Fruit fly (Drosophila melanogaster) whole organism, adult: Measurements from ENCODE around the gene santa-maria.
A peak's percentile ranks its signal among the peaks of the same experiment; 100 is the strongest.

Source experiments
- CG11617 ChIP-seq: fragments of 200-800 bp; sonication (Bioruptor generic); optimal IDR thresholded peaks from 2 replicates; lab custom pipeline; 2017; ENCODE audit warnings: mild to moderate bottlenecking, missing biosample characterization, missing genetic modification reagents, missing genetic modification characterization
- CG12768 ChIP-seq: fragments of 200-800 bp; sonication (Bioruptor generic); optimal IDR thresholded peaks from 2 replicates; lab custom pipeline; 2017; ENCODE audit warnings: missing biosample characterization, missing genetic modification characterization, mild to moderate bottlenecking, moderate library complexity, missing genetic modification reagents
- CG14711 ChIP-seq: fragments of 200-800 bp; sonication (Bioruptor generic); optimal IDR thresholded peaks from 2 replicates; lab custom pipeline; 2018; ENCODE audit warnings: missing biosample characterization, mild to moderate bottlenecking, missing genetic modification characterization, moderate library complexity
- CG1620 ChIP-seq: fragments of 200-800 bp; sonication (Bioruptor generic); optimal IDR thresholded peaks from 2 replicates; lab custom pipeline; 2016; ENCODE audit warnings: missing biosample characterization, missing genetic modification characterization
- CG33017 ChIP-seq: fragments of 200-800 bp; sonication (Bioruptor generic); optimal IDR thresholded peaks from 2 replicates; lab custom pipeline; 2018; ENCODE audit warnings: missing biosample characterization, mild to moderate bottlenecking, missing genetic modification characterization, moderate library complexity
- CG5204 ChIP-seq: fragments of 200-800 bp; sonication (Bioruptor generic); optimal IDR thresholded peaks from 2 replicates; lab custom pipeline; 2016; ENCODE audit warnings: missing biosample characterization, missing genetic modification characterization
- CG7045 ChIP-seq: fragments of 200-800 bp; sonication (Bioruptor generic); optimal IDR thresholded peaks from 2 replicates; lab custom pipeline; 2017; ENCODE audit warnings: missing biosample characterization, mild to moderate bottlenecking, missing genetic modification characterization
- CG7101 ChIP-seq: fragments of 200-800 bp; sonication (Bioruptor generic); optimal IDR thresholded peaks from 2 replicates; lab custom pipeline; 2018; ENCODE audit warnings: missing biosample characterization, mild to moderate bottlenecking, missing genetic modification characterization, moderate library complexity
- Clk ChIP-seq: fragments of 200-800 bp; sonication (Bioruptor generic); optimal IDR thresholded peaks from 2 replicates; lab custom pipeline; 2017; ENCODE audit warnings: missing biosample characterization, missing genetic modification characterization
- Crg-1 ChIP-seq: fragments of 200-800 bp; sonication (Bioruptor generic); optimal IDR thresholded peaks from 2 replicates; lab custom pipeline; 2016; ENCODE audit warnings: missing biosample characterization, missing genetic modification characterization
- Hr96 ChIP-seq: fragments of 200-800 bp; sonication (Bioruptor generic); optimal IDR thresholded peaks from 2 replicates; lab custom pipeline; 2016; ENCODE audit warnings: missing biosample characterization, missing genetic modification characterization
- Mnt ChIP-seq: fragments of 200-800 bp; sonication (Bioruptor generic); optimal IDR thresholded peaks from 2 replicates; lab custom pipeline; 2016; ENCODE audit warnings: missing biosample characterization, mild to moderate bottlenecking, missing genetic modification characterization
- bab1 ChIP-seq: fragments of 200-800 bp; sonication (Bioruptor generic); optimal IDR thresholded peaks from 3 replicates; lab custom pipeline; 2019; ENCODE audit warnings: missing biosample characterization, mild to moderate bottlenecking, missing genetic modification characterization, moderate library complexity
- cic ChIP-seq: fragments of 200-800 bp; sonication (Bioruptor generic); optimal IDR thresholded peaks from 2 replicates; lab custom pipeline; 2017; ENCODE audit warnings: missing biosample characterization, mild to moderate bottlenecking, missing genetic modification characterization, moderate library complexity
- cnc ChIP-seq, 2 experiments: fragments of >200 bp; optimal IDR thresholded peaks; 2 replicates each; lab custom pipeline; 2017
- kay ChIP-seq: fragments of 200-800 bp; sonication (Bioruptor generic); peaks from one replicate; lab custom pipeline; 2016; ENCODE audit warnings: missing biosample characterization, missing genetic modification characterization, borderline replicate concordance
- ovo ChIP-seq: fragments of 200-800 bp; sonication (Bioruptor generic); optimal IDR thresholded peaks from 2 replicates; lab custom pipeline; 2016; ENCODE audit warnings: missing biosample characterization, missing genetic modification characterization
- pad ChIP-seq: fragments of 200-800 bp; sonication (Bioruptor generic); optimal IDR thresholded peaks from 3 replicates; lab custom pipeline; 2017; ENCODE audit warnings: missing biosample characterization, missing genetic modification characterization, mild to moderate bottlenecking, moderate library complexity, missing genetic modification reagents
- tj ChIP-seq: fragments of 200-800 bp; sonication (Bioruptor generic); optimal IDR thresholded peaks from 3 replicates; lab custom pipeline; 2017; ENCODE audit warnings: missing biosample characterization, mild to moderate bottlenecking, missing genetic modification characterization, moderate library complexity
- toe ChIP-seq: fragments of 200-800 bp; sonication (Bioruptor generic); optimal IDR thresholded peaks from 2 replicates; lab custom pipeline; 2016; ENCODE audit warnings: missing biosample characterization, missing genetic modification characterization

Gene santa-maria

DNA sequence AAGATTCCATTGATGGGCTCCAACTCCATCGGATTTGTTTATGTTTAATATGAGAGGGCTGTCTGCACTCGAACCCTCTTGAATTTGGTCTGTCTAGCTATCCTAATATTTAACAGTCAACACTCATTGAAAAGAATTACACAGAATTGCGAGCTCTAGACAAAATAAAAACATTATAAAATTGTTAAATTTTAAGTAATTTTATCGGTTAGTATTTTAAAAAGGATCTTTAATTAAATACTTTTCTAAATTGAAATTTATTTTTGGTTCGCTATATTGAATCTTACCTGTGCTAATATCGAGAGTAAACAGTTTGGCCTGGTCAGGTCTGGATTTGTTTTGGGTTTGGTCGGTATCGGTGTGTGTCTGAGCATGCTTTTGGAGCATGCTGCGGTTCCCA is 49.4 kb downstream of the santa-maria start:
- TF ChIP-seq kay (GFP tag; lab: Kevin White, UChicago) (no peak), tj (GFP tag; lab: Kevin White, UChicago) (no peak), CG33017 (no peak), CG7101 (tag; lab: Kevin White, UChicago) (no peak), toe (GFP tag; lab: Kevin White, UChicago) (no peak), cic (GFP tag; lab: Kevin White, UChicago) (no peak)

- no peak for TF ChIP-seq Clk (GFP tag; lab: Kevin White, UChicago)
- TF ChIP-seq kay (GFP tag; lab: Kevin White, UChicago) = peak; percentile 84
Measured at dm6 chr2L:7401025-7401424, 50.0 kb downstream of the santa-maria start, which contains the start of gene CG5171. Gene CG5171 (plus strand): TSS chr2L:7401335.

dm6 chr2L:7398528-7398927 is 52.5 kb downstream of the santa-maria start, which contains the start of gene CG5160:
Gene CG5160 (minus strand): TSS chr2L:7398750.
- TF ChIP-seq CG7101 (tag; lab: Kevin White, UChicago) (no peak), toe (GFP tag; lab: Kevin White, UChicago) (no peak), pad (no peak), Mnt (no peak), kay (GFP tag; lab: Kevin White, UChicago) (no peak), Clk (GFP tag; lab: Kevin White, UChicago) (no peak), tj (GFP tag; lab: Kevin White, UChicago) (no peak), CG33017 (no peak), CG1620 (GFP tag; lab: Kevin White, UChicago) (no peak), CG12768 (GFP tag; lab: Kevin White, UChicago) (no peak), cic (GFP tag; lab: Kevin White, UChicago) (no peak), CG5204 (GFP tag; lab: Kevin White, UChicago) (no peak), CG7045 (GFP tag; lab: Kevin White, UChicago) (no peak), Crg-1 (GFP tag; lab: Kevin White, UChicago) (no peak), Hr96 (no peak), CG14711 (tag; lab: Kevin White, UChicago) (no peak)

- TF ChIP-seq ovo (GFP tag; lab: Kevin White, UChicago) (no peak), CG11617 (GFP tag; lab: Kevin White, UChicago) (no peak), CG5204 (GFP tag; lab: Kevin White, UChicago) (no peak), CG7101 (tag; lab: Kevin White, UChicago) (no peak), bab1 (GFP tag; lab: Kevin White, UChicago) (no peak), CG1620 (GFP tag; lab: Kevin White, UChicago) (no peak), cnc (optimal IDR thresholded peaks at IDR 0.05; lab: Kevin White, UChicago) (no peak), cic (GFP tag; lab: Kevin White, UChicago) (no peak), CG7045 (GFP tag; lab: Kevin White, UChicago) (no peak), Mnt (no peak), tj (GFP tag; lab: Kevin White, UChicago) (no peak), toe (GFP tag; lab: Kevin White, UChicago) (no peak), kay (GFP tag; lab: Kevin White, UChicago) (no peak), Clk (GFP tag; lab: Kevin White, UChicago) (no peak), CG12768 (GFP tag; lab: Kevin White, UChicago) (no peak), pad (no peak), CG33017 (no peak), CG14711 (tag; lab: Kevin White, UChicago) (no peak), Crg-1 (GFP tag; lab: Kevin White, UChicago) (no peak)
Measured at dm6 chr2L:7397746-7398145, 53.3 kb downstream of the santa-maria start.

- TF ChIP-seq Hr96 = no peak
- TF ChIP-seq cic (GFP tag; lab: Kevin White, UChicago) = no peak
- TF ChIP-seq CG33017 = no peak
- TF ChIP-seq Clk (GFP tag; lab: Kevin White, UChicago) = no peak
- TF ChIP-seq CG12768 (GFP tag; lab: Kevin White, UChicago) = no peak
- no peak for TF ChIP-seq CG7101 (tag; lab: Kevin White, UChicago)
- no peak for TF ChIP-seq CG5204 (GFP tag; lab: Kevin White, UChicago)
- TF ChIP-seq CG1620 (GFP tag; lab: Kevin White, UChicago) = no peak
- no peak for TF ChIP-seq CG14711 (tag; lab: Kevin White, UChicago)
Measured at dm6 chr2L:7396962-7397361, 54.1 kb downstream of the santa-maria start.

dm6 chr2L:7395813-7396212 is 55.2 kb downstream of the santa-maria start:
- TF ChIP-seq kay (GFP tag; lab: Kevin White, UChicago) = no peak
- TF ChIP-seq CG33017 = no peak
- no peak for TF ChIP-seq cic (GFP tag; lab: Kevin White, UChicago)
- TF ChIP-seq bab1 (GFP tag; lab: Kevin White, UChicago) = peak; percentile 1
- TF ChIP-seq CG7045 (GFP tag; lab: Kevin White, UChicago) = no peak
